Fruit fly (Drosophila melanogaster): Measurements from ENCODE around the gene RpS5a.
A peak's percentile ranks its signal among the peaks of the same experiment; 100 is the strongest.

RpS5a gene

DNA sequence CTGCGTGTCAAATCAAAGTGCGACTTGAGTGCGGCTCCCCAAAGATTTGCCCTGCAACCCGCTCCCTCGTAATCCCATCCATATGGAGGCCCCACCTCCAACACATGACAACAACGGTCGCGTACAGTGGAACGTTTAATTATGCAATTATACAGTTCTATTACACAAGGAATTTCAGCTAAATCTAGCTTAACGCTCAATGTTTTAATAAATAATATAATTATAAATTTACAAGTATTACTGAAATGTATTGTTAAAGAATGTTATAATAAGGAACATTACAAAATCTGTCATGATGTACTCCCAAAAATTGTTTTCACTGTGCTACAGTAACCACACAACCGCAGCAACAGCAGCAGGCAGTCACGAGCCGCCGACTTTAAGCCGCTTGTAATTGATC, 26.1 kb upstream of the RpS5a start (continued):
- no peak for TF ChIP-seq Jarid2 (GFP tag; optimal IDR thresholded peaks at IDR 0.05)

DNA sequence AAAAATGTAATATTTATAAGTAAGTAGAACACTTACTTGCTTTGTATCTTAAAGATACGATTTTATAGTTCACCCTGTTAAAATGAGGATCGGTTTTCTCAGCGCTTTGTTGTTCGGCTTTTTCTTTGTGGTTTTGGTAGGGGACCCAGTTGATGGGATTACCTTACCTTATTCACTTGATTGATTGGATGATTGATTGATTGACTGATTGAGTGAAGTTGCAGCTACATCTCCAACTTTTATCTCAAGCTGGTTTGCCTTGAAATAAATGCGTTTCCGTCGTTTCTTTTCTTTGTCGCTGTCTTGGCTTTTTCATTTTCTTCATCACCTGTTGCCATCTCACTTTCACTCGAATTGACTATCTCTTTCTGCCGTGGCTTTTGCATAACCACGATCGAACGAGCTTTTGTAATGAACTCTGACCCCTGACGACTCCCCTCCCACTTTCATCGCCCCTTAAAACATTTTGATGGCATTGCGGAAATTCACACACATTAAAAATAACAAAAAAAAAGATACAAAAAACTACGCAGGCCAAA, 24.8 kb upstream of the RpS5a start:
- TF ChIP-seq pros (GFP tag; optimal IDR thresholded peaks at IDR 0.05), result peak; percentile 71
- peak in 1 of 2 experiments; percentile 48 for TF ChIP-seq Pdp1 (GFP tag; optimal IDR thresholded peaks at IDR 0.05)
- peak in 1 of 2 experiments; percentile 96 for TF ChIP-seq Hr78 (GFP tag; optimal IDR thresholded peaks at IDR 0.05)
- TF ChIP-seq CG8281 (tag; optimal IDR thresholded peaks at IDR 0.05), result peak; percentile 93
- no peak for TF ChIP-seq sqz (GFP tag; optimal IDR thresholded peaks at IDR 0.05)
- peak; percentile 78 for TF ChIP-seq Blimp-1 (GFP tag; optimal IDR thresholded peaks at IDR 0.05)
- no peak for TF ChIP-seq B-H1 (GFP tag; IDR thresholded peaks at IDR 0.05)
- TF ChIP-seq CG18476 (GFP tag; optimal IDR thresholded peaks at IDR 0.05), result no peak
- TF ChIP-seq oc (tag; optimal IDR thresholded peaks at IDR 0.05), result peak; percentile 13

DNA sequence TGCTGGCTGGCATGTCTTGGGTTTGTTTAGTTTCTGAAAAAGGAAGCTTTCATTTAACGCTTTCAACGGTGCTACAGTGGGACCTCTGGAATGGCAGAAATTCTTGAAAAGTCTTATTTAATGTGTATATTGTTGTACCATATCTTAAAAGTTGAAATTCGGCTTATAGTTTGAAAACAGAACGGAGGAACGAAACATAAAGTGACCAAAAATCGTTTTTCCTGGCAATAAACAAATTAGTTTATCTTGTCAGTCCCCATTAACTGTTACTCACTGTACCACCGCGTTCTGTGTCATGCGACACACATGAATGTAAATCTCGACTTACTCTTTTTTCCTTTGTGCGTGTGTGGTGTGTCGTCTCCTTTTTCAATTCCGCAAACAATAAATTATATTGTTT, 24.1 kb upstream of the RpS5a start:
- TF ChIP-seq grau (tag; optimal IDR thresholded peaks at IDR 0.05), result peak; percentile 64
- no peak for TF ChIP-seq CG30403 (GFP tag; optimal IDR thresholded peaks at IDR 0.05)
- no peak for TF ChIP-seq pho (GFP tag; optimal IDR thresholded peaks at IDR 0.05)
- TF ChIP-seq CG17612 (GFP tag; IDR thresholded peaks at IDR 0.05), result no peak
- peak; percentile 29 for TF ChIP-seq sens (GFP tag)
- TF ChIP-seq row (GFP tag; IDR thresholded peaks at IDR 0.05), result peak; percentile 25; the same call in 1 of the 3 replicates
- no peak for TF ChIP-seq HLHmδ (GFP tag; optimal IDR thresholded peaks at IDR 0.05)
- TF ChIP-seq Med (GFP tag), result peak; percentile 70
- peak; percentile 87 for TF ChIP-seq Ets65A (GFP tag)

DNA sequence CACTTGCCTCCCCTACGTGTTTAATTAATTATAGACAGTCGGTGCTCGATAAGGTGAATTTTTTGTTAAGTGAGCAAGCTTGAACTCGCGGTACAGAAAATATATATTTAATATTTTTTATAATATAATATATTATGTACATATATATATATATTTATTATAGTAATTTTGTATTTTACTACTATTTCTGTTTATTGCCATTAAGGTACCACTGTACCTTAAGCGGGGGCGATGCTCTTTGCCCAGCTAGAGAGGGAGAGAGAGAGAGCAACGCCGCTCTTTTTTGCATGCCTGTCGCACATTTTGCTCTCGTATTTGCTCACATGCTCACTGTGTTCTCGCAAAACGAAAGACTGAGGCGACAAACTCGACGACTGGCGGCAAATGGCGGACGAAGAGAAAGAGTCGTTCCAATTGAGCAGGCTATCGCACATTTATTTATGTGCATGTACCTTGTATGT, 22.4 kb upstream of the RpS5a start:
- TF ChIP-seq HHEX (GFP tag; optimal IDR thresholded peaks at IDR 0.05) (peak; percentile 50), Hr3 (GFP tag; optimal IDR thresholded peaks at IDR 0.05) (peak; percentile 12), kay (GFP tag; optimal IDR thresholded peaks at IDR 0.05) (no peak), CG33213 (GFP tag; optimal IDR thresholded peaks at IDR 0.05) (no peak), nmo (GFP tag; optimal IDR thresholded peaks at IDR 0.05) (peak; percentile 25), CG17829 (tag; optimal IDR thresholded peaks at IDR 0.05) (peak; percentile 26), schlank (tag; optimal IDR thresholded peaks at IDR 0.05) (no peak), CG13624 (GFP tag; optimal IDR thresholded peaks at IDR 0.05) (no peak), Hr51 (GFP tag; optimal IDR thresholded peaks at IDR 0.05) (peak in 1 of 2 experiments; percentile 64), Meics (GFP tag; optimal IDR thresholded peaks at IDR 0.05) (peak; percentile 74), pita (GFP tag; optimal IDR thresholded peaks at IDR 0.05) (no peak), CG4424 (GFP tag; optimal IDR thresholded peaks at IDR 0.05) (no peak), run (tag; optimal IDR thresholded peaks at IDR 0.05) (no peak), Gug (GFP tag; IDR thresholded peaks at IDR 0.05) (no peak), Xbp1 (GFP tag; optimal IDR thresholded peaks at IDR 0.05) (peak; percentile 21), so (GFP tag; IDR thresholded peaks at IDR 0.05) (0 out of 3 replicates have a peak, but pooled peaks have one; percentile 56), gfzf (GFP tag; optimal IDR thresholded peaks at IDR 0.05) (no peak), CG6765 (GFP tag; optimal IDR thresholded peaks at IDR 0.05) (peak; percentile 24), CG7839 (tag; optimal IDR thresholded peaks at IDR 0.05) (peak; percentile 65), hth (optimal IDR thresholded peaks at IDR 0.05) (no peak), CG17361 (GFP tag; IDR thresholded peaks at IDR 0.05) (0 out of 3 replicates have a peak, but pooled peaks have one; percentile 35), Dbx (GFP tag; IDR thresholded peaks at IDR 0.05) (peak; percentile 49; the same call in 1 of the 3 replicates), scrt (GFP tag; optimal IDR thresholded peaks at IDR 0.05) (peak; percentile 20), Hmr (GFP tag; optimal IDR thresholded peaks at IDR 0.05) (peak; percentile 57), bowl (GFP tag; IDR thresholded peaks at IDR 0.05) (no peak), CkIIα-i1 (GFP tag; IDR thresholded peaks at IDR 0.05) (no peak), GATAe (GFP tag; conservative IDR thresholded peaks at IDR 0.05) (no peak)

Data from whole organism, embryonic.